Worm (Caenorhabditis elegans) whole organism, early embryonic: ENCODE data around the gene sre-50.

Experiments
- B0310.2 ChIP-seq: sonication (generic microtip); optimal IDR thresholded peaks from 2 replicates; lab custom pipeline; 2016; ENCODE audit warnings: mild to moderate bottlenecking, missing genetic modification characterization, missing compliant biosample characterization
- aly-1 ChIP-seq: sonication (generic microtip); optimal IDR thresholded peaks from 2 replicates; lab custom pipeline; 2016; ENCODE audit warnings: missing genetic modification characterization, missing compliant biosample characterization
- ama-1 ChIP-seq: fragments of 150-350 bp; optimal IDR thresholded peaks from 2 replicates; lab custom pipeline; 2014
- ceh-36 ChIP-seq: sonication (generic microtip); optimal IDR thresholded peaks from 2 replicates; lab custom pipeline; 2016; ENCODE audit warnings: missing genetic modification characterization, inconsistent platforms, missing compliant biosample characterization
- ets-7 ChIP-seq: sonication (generic microtip); optimal IDR thresholded peaks from 2 replicates; lab custom pipeline; 2016; ENCODE audit warnings: missing genotype, missing genetic modification characterization, missing compliant biosample characterization
- flt-1 ChIP-seq: fragments of 200-800 bp; sonication (Bioruptor generic); IDR thresholded peaks from 2 replicates; pipeline ENCODE4 v1.3.6; 2022; ENCODE audit warnings: missing genetic modification characterization, missing compliant biosample characterization

DNA sequence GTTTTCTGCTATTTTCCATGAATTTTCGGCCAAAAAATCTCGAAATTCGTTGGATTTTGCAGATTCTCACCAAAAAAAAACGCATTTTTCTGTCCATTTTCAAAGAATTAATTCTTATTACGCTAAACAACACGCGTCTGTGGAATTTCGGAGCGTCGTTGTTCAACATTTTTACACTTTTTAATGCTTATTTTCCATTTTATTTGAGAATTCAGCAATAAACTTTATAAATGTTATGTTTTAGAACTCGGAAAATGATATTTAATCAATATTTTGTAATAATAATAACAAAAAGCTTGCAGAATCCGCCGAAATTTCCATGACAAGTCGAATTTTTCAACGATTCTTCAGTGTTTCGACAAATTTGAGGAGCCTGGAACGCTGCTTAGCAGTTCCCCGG lies 23.0 kb upstream of the sre-50 start, which contains the start of gene ife-5:
- no peak for TF ChIP-seq ceh-36 (tag; lab: Kevin White, UChicago)
- TF ChIP-seq flt-1 (GFP tag; lab: Robert Waterston, UW), result no peak
- no peak for TF ChIP-seq B0310.2 (tag; lab: Kevin White, UChicago)
- TF ChIP-seq aly-1 (tag; lab: Kevin White, UChicago), result no peak
- no peak for TF ChIP-seq ama-1 (lab: Kevin White, UChicago)
- no peak for TF ChIP-seq ets-7 (tag; lab: Kevin White, UChicago)
